Worm (Caenorhabditis elegans): ENCODE data around the gene F52E1.3.

F52E1.3 gene

DNA sequence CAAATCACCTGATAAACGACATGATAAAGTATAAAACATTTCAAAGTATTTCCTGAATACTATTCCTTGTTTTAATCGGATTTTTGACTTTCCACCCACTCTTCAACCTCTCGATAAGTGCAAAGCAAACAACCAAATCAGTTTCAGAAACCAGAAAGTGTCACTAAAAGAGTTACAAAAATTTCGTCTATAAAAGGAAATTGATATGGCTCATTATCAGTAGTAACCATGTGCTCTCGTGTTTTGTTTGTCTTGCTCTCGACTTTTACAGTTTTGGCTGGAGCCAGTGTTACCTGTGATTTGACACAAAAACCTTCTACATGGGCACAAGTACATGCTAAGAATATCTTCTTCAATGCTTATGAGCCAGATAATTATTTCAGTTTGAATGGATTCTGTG lies 10.9 kb upstream of the F52E1.3 start, which contains the start of gene F52E1.14:
Gene F52E1.14, plus strand, starts transcription at position 207 of the 400 bp plus-strand sequence.
- TF ChIP-seq ceh-13 (GFP tag; optimal IDR thresholded peaks at IDR 0.05) (no peak), tra-4 (tag; optimal IDR thresholded peaks at IDR 0.05) (no peak), hmg-4 (GFP tag; optimal IDR thresholded peaks at IDR 0.05) (no peak), tbx-37 (GFP tag; conservative IDR thresholded peaks at IDR 0.05) (no peak), hmbx-1 (tag; optimal IDR thresholded peaks at IDR 0.05) (no peak), pes-1 (GFP tag; IDR thresholded peaks at IDR 0.05) (no peak), ama-1 (optimal IDR thresholded peaks at IDR 0.05) (no peak), hnd-1 (tag; optimal IDR thresholded peaks at IDR 0.05) (no peak), aly-1 (tag; optimal IDR thresholded peaks at IDR 0.05) (no peak), B0310.2 (tag; optimal IDR thresholded peaks at IDR 0.05) (no peak), flt-1 (GFP tag; IDR thresholded peaks at IDR 0.05) (no peak), ceh-36 (tag; optimal IDR thresholded peaks at IDR 0.05) (no peak), tbx-11 (GFP tag; IDR thresholded peaks at IDR 0.05) (no peak), F13C5.2 (tag; optimal IDR thresholded peaks at IDR 0.05) (no peak), ets-7 (tag; optimal IDR thresholded peaks at IDR 0.05) (no peak)

DNA sequence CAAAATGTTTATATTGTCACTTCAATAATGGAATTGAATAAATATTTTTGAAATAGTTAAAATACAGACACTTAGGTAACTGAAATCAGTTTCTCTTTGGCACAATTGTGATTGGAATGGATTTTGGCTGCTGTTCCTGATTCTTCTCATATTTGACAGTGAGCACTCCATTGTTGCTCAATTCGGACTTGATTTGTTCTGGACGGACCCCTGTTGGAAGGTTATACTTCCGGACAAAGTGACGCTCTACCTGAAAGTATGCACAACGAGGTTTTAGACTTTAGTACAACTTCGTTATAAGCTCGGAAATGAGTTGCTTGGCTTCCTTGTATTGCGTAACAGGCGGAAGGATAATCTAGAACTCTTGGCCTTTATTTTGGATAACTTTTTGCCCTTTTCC lies 9.8 kb upstream of the F52E1.3 start:
- TF ChIP-seq sea-1 (GFP tag; conservative IDR thresholded peaks at IDR 0.05) (no peak), ets-7 (tag; optimal IDR thresholded peaks at IDR 0.05) (no peak), flt-1 (GFP tag; IDR thresholded peaks at IDR 0.05) (no peak), hmg-4 (GFP tag; optimal IDR thresholded peaks at IDR 0.05) (no peak), B0310.2 (tag; optimal IDR thresholded peaks at IDR 0.05) (no peak)

DNA sequence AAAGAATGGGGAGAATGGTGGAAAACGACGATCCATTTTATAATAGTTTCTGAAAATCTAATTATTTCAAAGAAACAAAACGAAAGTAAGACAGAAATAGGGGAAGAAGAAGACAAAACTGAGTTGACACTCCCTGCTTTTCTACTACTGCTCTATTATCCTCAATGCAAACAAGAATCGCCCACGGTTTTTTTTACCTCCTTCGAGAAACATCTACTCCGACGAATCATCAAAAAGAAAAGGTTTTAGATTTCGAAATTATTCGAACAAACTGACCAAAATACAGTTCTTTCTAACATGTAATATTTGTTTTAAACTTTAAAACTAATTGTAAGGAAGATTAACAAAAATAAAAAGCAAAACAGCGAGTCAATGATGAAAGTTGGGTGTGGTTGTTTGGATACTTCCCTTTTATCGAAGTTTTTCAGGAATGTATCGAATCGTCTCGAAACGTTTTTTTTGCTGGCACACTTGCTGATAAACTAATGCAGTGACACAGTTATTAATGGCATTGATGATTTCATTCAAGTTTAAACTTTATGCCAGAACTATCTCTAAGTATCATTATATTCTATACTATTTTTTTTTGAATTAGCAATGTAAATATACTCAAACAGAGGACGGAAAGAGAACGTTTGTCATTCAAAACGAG lies 8.6 kb upstream of the F52E1.3 start, which contains the start of gene hsp-17:
Gene hsp-17, minus strand, starts transcription at position 51 of the 652 bp plus-strand sequence.
- no peak for TF ChIP-seq scrt-1 (GFP tag; IDR thresholded peaks at IDR 0.05)
- TF ChIP-seq ceh-13 (GFP tag; optimal IDR thresholded peaks at IDR 0.05), result no peak
- no peak for TF ChIP-seq pes-1 (GFP tag; IDR thresholded peaks at IDR 0.05)
- TF ChIP-seq tra-4 (tag; optimal IDR thresholded peaks at IDR 0.05), result no peak
- TF ChIP-seq B0310.2 (tag; optimal IDR thresholded peaks at IDR 0.05), result no peak
- no peak for TF ChIP-seq ceh-36 (tag; optimal IDR thresholded peaks at IDR 0.05)
- no peak for TF ChIP-seq ets-7 (tag; optimal IDR thresholded peaks at IDR 0.05)
- TF ChIP-seq hnd-1 (tag; optimal IDR thresholded peaks at IDR 0.05), result no peak
- TF ChIP-seq tbx-37 (GFP tag; conservative IDR thresholded peaks at IDR 0.05), result no peak
- TF ChIP-seq hmg-4 (GFP tag; optimal IDR thresholded peaks at IDR 0.05), result no peak
- no peak for TF ChIP-seq tbx-11 (GFP tag; IDR thresholded peaks at IDR 0.05)
- TF ChIP-seq aly-1 (tag; optimal IDR thresholded peaks at IDR 0.05), result no peak
- no peak for TF ChIP-seq ama-1 (optimal IDR thresholded peaks at IDR 0.05)
- no peak for TF ChIP-seq F13C5.2 (tag; optimal IDR thresholded peaks at IDR 0.05)
- TF ChIP-seq hmbx-1 (tag; optimal IDR thresholded peaks at IDR 0.05), result no peak
- no peak for TF ChIP-seq flt-1 (GFP tag; IDR thresholded peaks at IDR 0.05)
- no peak for TF ChIP-seq sea-1 (GFP tag; conservative IDR thresholded peaks at IDR 0.05)

DNA sequence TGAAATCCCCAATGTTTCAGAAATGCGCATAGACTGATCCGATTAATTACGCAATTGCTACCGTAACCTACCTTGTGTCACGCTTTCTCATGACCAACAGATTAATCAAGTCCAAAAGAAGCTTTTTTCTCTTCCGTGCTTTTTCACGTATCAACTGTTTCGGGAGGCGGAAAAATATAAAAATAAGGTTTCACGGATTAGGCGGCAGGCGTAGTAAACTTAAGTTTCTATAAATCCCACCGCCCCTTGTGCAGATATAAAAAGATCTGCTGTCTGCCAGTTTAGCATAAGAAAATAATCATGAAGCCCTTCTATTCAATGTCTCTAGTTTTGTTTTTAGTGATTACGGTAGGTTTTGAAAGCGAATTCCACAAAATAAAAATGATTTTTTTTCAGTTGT lies 7.5 kb upstream of the F52E1.3 start, which contains the start of gene gcy-7:
Gene gcy-7, plus strand, starts transcription at position 301 of the 400 bp plus-strand sequence.
- TF ChIP-seq tra-4 (tag; optimal IDR thresholded peaks at IDR 0.05), result no peak
- no peak for TF ChIP-seq hmbx-1 (tag; optimal IDR thresholded peaks at IDR 0.05)
- no peak for TF ChIP-seq tbx-37 (GFP tag; conservative IDR thresholded peaks at IDR 0.05)
- no peak for TF ChIP-seq tbx-11 (GFP tag; IDR thresholded peaks at IDR 0.05)
- TF ChIP-seq ceh-36 (tag; optimal IDR thresholded peaks at IDR 0.05), result no peak
- TF ChIP-seq B0310.2 (tag; optimal IDR thresholded peaks at IDR 0.05), result no peak
- no peak for TF ChIP-seq flt-1 (GFP tag; IDR thresholded peaks at IDR 0.05)
- TF ChIP-seq ets-7 (tag; optimal IDR thresholded peaks at IDR 0.05), result no peak
- no peak for TF ChIP-seq ama-1 (optimal IDR thresholded peaks at IDR 0.05)
- no peak for TF ChIP-seq F13C5.2 (tag; optimal IDR thresholded peaks at IDR 0.05)
- TF ChIP-seq ceh-13 (GFP tag; optimal IDR thresholded peaks at IDR 0.05), result no peak
- no peak for TF ChIP-seq hnd-1 (tag; optimal IDR thresholded peaks at IDR 0.05)
- TF ChIP-seq pes-1 (GFP tag; IDR thresholded peaks at IDR 0.05), result no peak
- TF ChIP-seq scrt-1 (GFP tag; IDR thresholded peaks at IDR 0.05), result no peak
- no peak for TF ChIP-seq hmg-4 (GFP tag; optimal IDR thresholded peaks at IDR 0.05)
- no peak for TF ChIP-seq sea-1 (GFP tag; conservative IDR thresholded peaks at IDR 0.05)
- TF ChIP-seq aly-1 (tag; optimal IDR thresholded peaks at IDR 0.05), result no peak

DNA sequence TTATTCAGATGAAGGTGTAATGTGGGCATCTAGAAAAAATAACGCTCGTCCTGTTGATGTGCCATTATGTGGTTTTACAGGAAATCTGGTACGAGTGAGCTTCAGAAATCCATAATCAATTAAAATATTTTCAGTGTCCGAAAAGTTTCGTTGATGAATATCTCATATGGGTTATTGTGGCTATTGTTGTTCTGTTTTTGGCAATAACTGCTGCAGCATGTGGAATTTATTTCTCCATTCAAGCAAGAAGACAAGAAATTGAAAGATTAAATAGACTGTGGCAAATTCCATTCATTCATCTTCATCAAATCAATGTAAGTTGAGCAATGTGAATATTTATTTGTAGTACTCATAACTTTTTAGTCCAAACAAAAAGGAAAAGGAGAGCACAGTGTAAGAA lies 5.3 kb upstream of the F52E1.3 start:
- TF ChIP-seq hnd-1 (tag; optimal IDR thresholded peaks at IDR 0.05) (no peak), aly-1 (tag; optimal IDR thresholded peaks at IDR 0.05) (no peak), ceh-36 (tag; optimal IDR thresholded peaks at IDR 0.05) (no peak), hmbx-1 (tag; optimal IDR thresholded peaks at IDR 0.05) (no peak), flt-1 (GFP tag; IDR thresholded peaks at IDR 0.05) (no peak), hmg-4 (GFP tag; optimal IDR thresholded peaks at IDR 0.05) (no peak), B0310.2 (tag; optimal IDR thresholded peaks at IDR 0.05) (no peak), sea-1 (GFP tag; conservative IDR thresholded peaks at IDR 0.05) (no peak), tra-4 (tag; optimal IDR thresholded peaks at IDR 0.05) (no peak), pes-1 (GFP tag; IDR thresholded peaks at IDR 0.05) (no peak), ama-1 (optimal IDR thresholded peaks at IDR 0.05) (no peak), tbx-11 (GFP tag; IDR thresholded peaks at IDR 0.05) (no peak), scrt-1 (GFP tag; IDR thresholded peaks at IDR 0.05) (no peak), ets-7 (tag; optimal IDR thresholded peaks at IDR 0.05) (no peak), F13C5.2 (tag; optimal IDR thresholded peaks at IDR 0.05) (no peak), ceh-13 (GFP tag; optimal IDR thresholded peaks at IDR 0.05) (no peak)

DNA sequence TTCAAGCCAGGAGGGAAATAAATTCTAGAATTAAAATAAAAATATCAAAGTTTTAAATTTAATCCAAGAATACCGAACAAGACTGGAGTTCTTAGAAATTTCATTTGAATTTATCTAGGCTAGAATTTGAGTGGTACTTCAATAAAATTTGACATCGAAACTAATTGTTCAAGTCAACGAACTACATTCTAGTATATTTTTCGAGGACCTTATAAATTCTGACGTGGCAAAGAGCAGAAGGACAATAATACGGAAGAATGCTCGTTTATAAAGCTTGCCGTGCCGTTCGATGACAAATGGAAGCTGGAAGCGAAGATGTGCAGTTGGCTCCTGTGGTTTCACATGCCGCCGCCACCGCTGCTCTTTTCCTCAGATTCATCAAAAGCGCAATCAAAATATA lies 6.2 kb downstream of the F52E1.3 start:
- TF ChIP-seq hmg-4 (GFP tag; optimal IDR thresholded peaks at IDR 0.05), result no peak
- no peak for TF ChIP-seq tra-4 (tag; optimal IDR thresholded peaks at IDR 0.05)
- no peak for TF ChIP-seq tbx-11 (GFP tag; IDR thresholded peaks at IDR 0.05)
- TF ChIP-seq ama-1 (optimal IDR thresholded peaks at IDR 0.05), result no peak
- no peak for TF ChIP-seq ets-7 (tag; optimal IDR thresholded peaks at IDR 0.05)
- no peak for TF ChIP-seq ceh-13 (GFP tag; optimal IDR thresholded peaks at IDR 0.05)
- TF ChIP-seq tbx-37 (GFP tag; conservative IDR thresholded peaks at IDR 0.05), result no peak
- TF ChIP-seq hnd-1 (tag; optimal IDR thresholded peaks at IDR 0.05), result no peak
- TF ChIP-seq scrt-1 (GFP tag; IDR thresholded peaks at IDR 0.05), result no peak
- no peak for TF ChIP-seq hmbx-1 (tag; optimal IDR thresholded peaks at IDR 0.05)
- no peak for TF ChIP-seq B0310.2 (tag; optimal IDR thresholded peaks at IDR 0.05)
- no peak for TF ChIP-seq ceh-36 (tag; optimal IDR thresholded peaks at IDR 0.05)
- TF ChIP-seq F13C5.2 (tag; optimal IDR thresholded peaks at IDR 0.05), result no peak
- TF ChIP-seq sea-1 (GFP tag; conservative IDR thresholded peaks at IDR 0.05), result no peak
- no peak for TF ChIP-seq flt-1 (GFP tag; IDR thresholded peaks at IDR 0.05)
- no peak for TF ChIP-seq aly-1 (tag; optimal IDR thresholded peaks at IDR 0.05)
- no peak for TF ChIP-seq pes-1 (GFP tag; IDR thresholded peaks at IDR 0.05)

Data from whole organism, early embryonic.